Worm (Caenorhabditis elegans) whole organism, late embryonic: ENCODE measurements around the gene M18.6.

Experiments
- ama-1 ChIP-seq: fragments of 150-350 bp; optimal IDR thresholded peaks from 2 replicates; lab custom pipeline; 2014
- ceh-2 ChIP-seq: sonication (generic microtip); optimal IDR thresholded peaks from 2 replicates; lab custom pipeline; 2016; ENCODE audit warnings: missing genotype, missing genetic modification characterization, missing compliant biosample characterization
- hlh-13 ChIP-seq: fragments of 200-800 bp; sonication (Bioruptor generic); optimal IDR thresholded peaks from 2 replicates; lab custom pipeline; 2018; ENCODE audit warnings: mild to moderate bottlenecking, missing genetic modification characterization, missing compliant biosample characterization
- nfya-1 ChIP-seq: sonication (generic microtip); optimal IDR thresholded peaks from 2 replicates; lab custom pipeline; 2017; ENCODE audit warnings: missing genetic modification characterization, mild to moderate bottlenecking, missing compliant biosample characterization, antibody characterized with exemption, moderate library complexity
- nhr-11 ChIP-seq: fragments of 150-350 bp; optimal IDR thresholded peaks from 2 replicates; lab custom pipeline; 2014; ENCODE audit warnings: missing biosample characterization, missing genetic modification characterization
- pqm-1 ChIP-seq: sonication (generic microtip); optimal IDR thresholded peaks from 2 replicates; lab custom pipeline; 2016; ENCODE audit warnings: missing genetic modification characterization, missing compliant biosample characterization

DNA sequence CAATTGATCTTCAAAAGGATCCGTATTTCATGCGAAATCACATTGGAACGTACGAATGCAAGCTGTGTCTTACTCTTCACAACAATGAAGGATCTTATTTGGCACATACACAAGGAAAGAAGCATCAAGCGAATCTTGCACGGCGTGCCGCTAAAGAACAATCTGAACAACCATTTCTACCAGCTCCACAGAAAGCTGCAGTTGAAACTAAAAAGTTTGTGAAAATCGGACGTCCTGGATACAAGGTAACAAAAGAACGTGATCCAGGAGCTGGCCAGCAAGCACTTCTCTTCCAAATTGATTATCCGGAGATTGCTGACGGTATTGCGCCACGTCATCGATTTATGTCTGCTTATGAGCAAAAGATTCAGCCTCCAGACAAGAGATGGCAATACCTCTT, 36.5 kb upstream of the M18.6 start:
- TF ChIP-seq nhr-11 (tag; lab: Kevin White, UChicago) (no peak), hlh-13 (GFP tag; lab: Kevin White, UChicago) (no peak), ceh-2 (tag; lab: Kevin White, UChicago) (no peak), ama-1 (lab: Kevin White, UChicago) (no peak), nfya-1 (no peak), pqm-1 (no peak)
